Fruit fly (Drosophila melanogaster) whole organism, embryonic: Measurements from ENCODE around the gene Nepl18.
A peak's percentile ranks its signal among the peaks of the same experiment; 100 is the strongest.

ENCODE experiments used
- Aef1 ChIP-seq: fragments of 200-800 bp; sonication (Bioruptor generic); IDR thresholded peaks from 3 replicates; pipeline ENCODE4 v1.3.6; 2022; ENCODE audit warnings: missing biosample characterization, missing genetic modification characterization
- Atf3 ChIP-seq: fragments of 200-800 bp; sonication (Bioruptor generic); optimal IDR thresholded peaks from 3 replicates; lab custom pipeline; 2016; ENCODE audit warnings: missing biosample characterization, missing genetic modification characterization
- Atf6 ChIP-seq: fragments of 200-800 bp; sonication (Bioruptor generic); IDR thresholded peaks from 2 replicates; pipeline ENCODE4 v1.3.6; 2022; ENCODE audit warnings: missing biosample characterization, missing genetic modification characterization
- BEAF-32 ChIP-seq: fragments of 200-800 bp; sonication (Bioruptor generic); optimal IDR thresholded peaks from 3 replicates; lab custom pipeline; 2017; ENCODE audit warnings: missing biosample characterization, missing genetic modification characterization, mild to moderate bottlenecking, moderate library complexity, missing genetic modification reagents
- C15 ChIP-seq: fragments of 200-800 bp; sonication (Bioruptor generic); IDR thresholded peaks from 3 replicates; pipeline ENCODE4 v1.3.6; 2022; ENCODE audit warnings: missing biosample characterization, missing genetic modification characterization
- CG10321 ChIP-seq: fragments of 200-800 bp; sonication (Bioruptor generic); IDR thresholded peaks from 2 replicates; pipeline ENCODE4 v1.3.6; 2022; ENCODE audit warnings: missing biosample characterization, missing genetic modification characterization
- CG11093 ChIP-seq: fragments of 200-800 bp; sonication (Bioruptor generic); IDR thresholded peaks from 3 replicates; pipeline ENCODE4 v1.3.6; 2022; ENCODE audit warnings: missing biosample characterization, missing genetic modification characterization
- CG12071 ChIP-seq: fragments of 200-800 bp; sonication (Bioruptor generic); optimal IDR thresholded peaks from 3 replicates; lab custom pipeline; 2018; ENCODE audit warnings: missing biosample characterization, mild to moderate bottlenecking, missing genetic modification characterization
- CG12769 ChIP-seq: fragments of 200-800 bp; sonication (Bioruptor generic); optimal IDR thresholded peaks from 2 replicates; lab custom pipeline; 2019; ENCODE audit warnings: missing biosample characterization, mild to moderate bottlenecking, missing genetic modification characterization, moderate library complexity
- CG15479 ChIP-seq: fragments of 200-800 bp; sonication (Bioruptor generic); optimal IDR thresholded peaks from 3 replicates; lab custom pipeline; 2019; ENCODE audit warnings: missing biosample characterization, mild to moderate bottlenecking, missing genetic modification characterization, moderate library complexity
- CG31365 ChIP-seq: fragments of 200-800 bp; sonication (Bioruptor generic); optimal IDR thresholded peaks from 2 replicates; lab custom pipeline; 2018; ENCODE audit warnings: missing biosample characterization, mild to moderate bottlenecking, missing genetic modification characterization
- CG8924 ChIP-seq: fragments of 200-800 bp; optimal IDR thresholded peaks from 3 replicates; lab custom pipeline; 2019; ENCODE audit warnings: missing biosample characterization, mild to moderate bottlenecking, missing genetic modification characterization, moderate library complexity
- CrebB ChIP-seq: fragments of 200-800 bp; sonication (Bioruptor generic); optimal IDR thresholded peaks from 3 replicates; lab custom pipeline; 2018; ENCODE audit warnings: missing biosample characterization, mild to moderate bottlenecking, missing genetic modification characterization
- Dll ChIP-seq: fragments of 200-800 bp; sonication (Bioruptor generic); IDR thresholded peaks from 4 replicates; pipeline ENCODE4 v1.3.6; 2022; ENCODE audit warnings: missing biosample characterization, missing genetic modification characterization; ENCODE audit not compliant: partially characterized antibody
- Drgx ChIP-seq: fragments of 200-800 bp; sonication (Bioruptor generic); IDR thresholded peaks from 2 replicates; pipeline ENCODE4 v1.3.6; 2022; ENCODE audit warnings: missing biosample characterization, missing genetic modification characterization
- HLHmδ ChIP-seq: fragments of 200-800 bp; sonication (Bioruptor generic); optimal IDR thresholded peaks from 2 replicates; lab custom pipeline; 2018; ENCODE audit warnings: missing biosample characterization, mild to moderate bottlenecking, missing genetic modification characterization, moderate library complexity
- Mes4 ChIP-seq: fragments of 200-800 bp; sonication (Bioruptor generic); optimal IDR thresholded peaks from 2 replicates; lab custom pipeline; 2016; ENCODE audit warnings: missing biosample characterization, missing genetic modification characterization
- Optix ChIP-seq: fragments of 200-800 bp; sonication (Bioruptor generic); IDR thresholded peaks from 3 replicates; pipeline ENCODE4 v1.3.6; 2022; ENCODE audit warnings: missing biosample characterization, missing genetic modification characterization
- Ssrp ChIP-seq: fragments of 200-800 bp; sonication (Bioruptor generic); optimal IDR thresholded peaks from 2 replicates; lab custom pipeline; 2018; ENCODE audit warnings: missing biosample characterization, mild to moderate bottlenecking, missing genetic modification characterization, moderate library complexity
- abd-A ChIP-seq: fragments of 200-800 bp; sonication (Bioruptor generic); optimal IDR thresholded peaks from 3 replicates; lab custom pipeline; 2019; ENCODE audit warnings: missing biosample characterization, mild to moderate bottlenecking, missing genetic modification characterization, moderate library complexity
- bcd ChIP-seq: fragments of 200-800 bp; sonication (Bioruptor generic); optimal IDR thresholded peaks from 2 replicates; lab custom pipeline; 2017; ENCODE audit warnings: missing biosample characterization, mild to moderate bottlenecking, missing genetic modification characterization
- caup ChIP-seq: fragments of 200-800 bp; sonication (Bioruptor generic); optimal IDR thresholded peaks from 3 replicates; lab custom pipeline; 2017; ENCODE audit warnings: missing biosample characterization, mild to moderate bottlenecking, missing genetic modification characterization, moderate library complexity; ENCODE audit not compliant: severe bottlenecking
- chinmo ChIP-seq: fragments of 200-800 bp; sonication (Bioruptor generic); IDR thresholded peaks from 4 replicates; pipeline ENCODE4 v1.3.6; 2022; ENCODE audit warnings: missing biosample characterization, missing genetic modification characterization; ENCODE audit not compliant: partially characterized antibody
- chm ChIP-seq: fragments of 200-800 bp; sonication (Bioruptor generic); IDR thresholded peaks from 2 replicates; pipeline ENCODE4 v1.3.6; 2022; ENCODE audit warnings: missing biosample characterization, missing genetic modification characterization
- ewg ChIP-seq: fragments of 200-800 bp; sonication (Bioruptor generic); optimal IDR thresholded peaks from 3 replicates; lab custom pipeline; 2017; ENCODE audit warnings: mild to moderate bottlenecking, missing biosample characterization, missing genetic modification reagents, missing genetic modification characterization
- grau ChIP-seq: fragments of 200-800 bp; optimal IDR thresholded peaks from 3 replicates; lab custom pipeline; 2019; ENCODE audit warnings: missing biosample characterization, mild to moderate bottlenecking, missing genetic modification characterization, moderate library complexity
- grn ChIP-seq: fragments of 200-800 bp; sonication (Bioruptor generic); optimal IDR thresholded peaks from 3 replicates; lab custom pipeline; 2017; ENCODE audit warnings: missing biosample characterization, missing genetic modification characterization
- her ChIP-seq: fragments of 200-800 bp; sonication (Bioruptor generic); optimal IDR thresholded peaks from 2 replicates; lab custom pipeline; 2016; ENCODE audit warnings: missing biosample characterization, missing genetic modification characterization
- hth ChIP-seq: fragments of >200 bp; optimal IDR thresholded peaks from 2 replicates; lab custom pipeline; 2017; ENCODE audit warnings: inconsistent platforms
- ken ChIP-seq: fragments of 200-800 bp; sonication (Bioruptor generic); IDR thresholded peaks from 3 replicates; pipeline ENCODE4 v1.3.6; 2022; ENCODE audit warnings: missing biosample characterization, missing genetic modification characterization
- lbe ChIP-seq: fragments of 200-800 bp; sonication (Bioruptor generic); optimal IDR thresholded peaks from 2 replicates; lab custom pipeline; 2016; ENCODE audit warnings: missing biosample characterization, mild to moderate bottlenecking, missing genetic modification characterization
- mirr ChIP-seq: fragments of 200-800 bp; sonication (Bioruptor generic); optimal IDR thresholded peaks from 3 replicates; lab custom pipeline; 2018; ENCODE audit warnings: missing biosample characterization, mild to moderate bottlenecking, missing genetic modification characterization
- nmo ChIP-seq: fragments of 200-800 bp; sonication (Bioruptor generic); optimal IDR thresholded peaks from 2 replicates; lab custom pipeline; 2018; ENCODE audit warnings: missing biosample characterization, mild to moderate bottlenecking, missing genetic modification characterization, moderate library complexity
- nom ChIP-seq: fragments of 200-800 bp; sonication (Bioruptor generic); optimal IDR thresholded peaks from 2 replicates; lab custom pipeline; 2017; ENCODE audit warnings: missing biosample characterization, missing genetic modification characterization, mild to moderate bottlenecking, moderate library complexity, missing genetic modification reagents
- schlank ChIP-seq: fragments of 200-800 bp; sonication (Bioruptor generic); optimal IDR thresholded peaks from 2 replicates; lab custom pipeline; 2018; ENCODE audit warnings: missing biosample characterization, mild to moderate bottlenecking, missing genetic modification characterization
- sd ChIP-seq: fragments of 200-800 bp; sonication (Bioruptor generic); optimal IDR thresholded peaks from 3 replicates; lab custom pipeline; 2018; ENCODE audit warnings: missing biosample characterization, mild to moderate bottlenecking, missing genetic modification characterization, moderate library complexity
- sens ChIP-seq: fragments of 200-800 bp; sonication (Bioruptor generic); peaks from one replicate; lab custom pipeline; 2016; ENCODE audit warnings: missing biosample characterization, missing genetic modification characterization
- slou ChIP-seq: fragments of 200-800 bp; sonication (Bioruptor generic); optimal IDR thresholded peaks from 3 replicates; lab custom pipeline; 2016; ENCODE audit warnings: missing biosample characterization, missing genetic modification characterization
- sqz ChIP-seq: fragments of 200-800 bp; sonication (Bioruptor generic); optimal IDR thresholded peaks from 3 replicates; lab custom pipeline; 2018; ENCODE audit warnings: missing biosample characterization, mild to moderate bottlenecking, missing genetic modification characterization
- stwl ChIP-seq: fragments of 200-800 bp; sonication (Bioruptor generic); optimal IDR thresholded peaks from 3 replicates; lab custom pipeline; 2018; ENCODE audit warnings: missing biosample characterization, mild to moderate bottlenecking, missing genetic modification characterization, moderate library complexity
- tna ChIP-seq: fragments of 200-800 bp; sonication (Bioruptor generic); IDR thresholded peaks from 2 replicates; pipeline ENCODE4 v1.3.6; 2022; ENCODE audit warnings: missing biosample characterization, missing genetic modification characterization; ENCODE audit not compliant: partially characterized antibody
- trem ChIP-seq: fragments of 200-800 bp; optimal IDR thresholded peaks from 3 replicates; lab custom pipeline; 2019; ENCODE audit warnings: missing biosample characterization, mild to moderate bottlenecking, missing genetic modification characterization, moderate library complexity
- twi ChIP-seq: fragments of 200-800 bp; optimal IDR thresholded peaks from 2 replicates; lab custom pipeline; 2019; ENCODE audit warnings: missing biosample characterization, mild to moderate bottlenecking, missing genetic modification characterization, moderate library complexity
- vnd ChIP-seq: fragments of 200-800 bp; sonication (Bioruptor generic); IDR thresholded peaks from 3 replicates; pipeline ENCODE4 v1.3.6; 2022; ENCODE audit warnings: missing biosample characterization, missing genetic modification characterization; ENCODE audit not compliant: partially characterized antibody
- wor ChIP-seq: fragments of 200-800 bp; sonication (Bioruptor generic); IDR thresholded peaks from 2 replicates; pipeline ENCODE4 v1.3.6; 2022; ENCODE audit warnings: missing biosample characterization, missing genetic modification characterization
- z ChIP-seq: fragments of 200-800 bp; sonication (Bioruptor generic); IDR thresholded peaks from 3 replicates; pipeline ENCODE4 v1.3.6; 2022; ENCODE audit warnings: missing biosample characterization, missing genetic modification characterization
- zen2 ChIP-seq: fragments of 200-800 bp; sonication (Bioruptor generic); IDR thresholded peaks from 3 replicates; pipeline ENCODE4 v1.3.6; 2022; ENCODE audit warnings: missing biosample characterization, missing genetic modification characterization; ENCODE audit not compliant: partially characterized antibody

Gene Nepl18

DNA sequence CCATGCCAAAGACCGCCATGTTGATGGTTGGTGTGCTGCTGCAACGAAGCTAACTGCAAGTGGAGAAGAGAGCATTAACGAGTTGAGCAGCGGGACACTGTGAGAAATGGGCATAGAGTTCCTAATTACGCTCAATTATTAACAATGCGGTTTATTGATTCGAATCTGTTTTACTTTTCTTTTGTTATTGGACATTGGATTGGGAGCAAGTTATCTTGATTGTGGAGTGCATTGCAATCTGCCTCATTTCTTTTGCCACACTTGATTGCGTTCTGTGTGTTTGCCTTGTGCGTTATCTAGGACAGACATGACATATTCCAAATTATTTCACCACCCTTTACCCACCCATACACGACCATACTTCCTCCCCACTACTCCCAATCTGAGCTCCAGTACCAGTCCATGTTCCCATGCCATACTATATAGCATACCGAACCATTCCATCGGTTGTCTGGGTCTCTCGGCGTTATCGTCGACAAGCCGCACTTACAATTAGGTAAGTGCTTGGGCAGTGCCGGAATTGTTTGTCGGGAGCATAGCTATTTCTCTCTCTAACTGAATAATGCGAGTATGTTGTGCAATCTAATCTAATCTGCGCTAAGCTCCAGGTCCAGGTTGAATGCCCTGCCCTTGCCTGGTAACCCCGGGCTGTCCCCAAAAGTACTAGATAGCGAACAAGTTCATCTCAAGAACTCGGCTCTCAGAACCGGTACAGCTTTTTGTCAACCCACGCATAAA, 18.0 kb upstream of the Nepl18 start (continued):
- TF ChIP-seq Atf6 (GFP tag; lab: Robert Waterston, UW) (0 out of 2 replicates have a peak, but pooled peaks have one; percentile 21), twi (tag; lab: Kevin White, UChicago) (peak; percentile 23), nmo (GFP tag; lab: Kevin White, UChicago) (peak; percentile 67), caup (GFP tag; lab: Kevin White, UChicago) (peak; percentile 14)

DNA sequence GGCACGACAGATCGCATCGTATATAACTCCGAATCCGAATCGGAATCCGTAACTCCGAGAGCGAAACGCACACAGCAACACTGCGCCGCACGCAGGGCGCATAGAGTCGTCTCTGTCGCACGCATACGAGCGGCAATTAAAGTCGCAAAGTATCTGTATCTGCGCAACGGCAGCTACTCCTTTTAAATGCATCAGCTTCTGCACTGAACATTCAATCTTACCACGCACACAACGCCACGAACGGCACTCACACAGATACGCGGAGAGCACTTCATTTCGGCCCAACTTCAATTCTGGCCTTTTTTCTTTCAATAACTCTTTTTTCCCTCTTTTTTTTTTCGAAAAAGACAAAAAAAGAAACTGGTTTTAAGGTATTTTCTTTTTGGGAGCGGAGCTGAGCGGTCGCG, 17.2 kb upstream of the Nepl18 start:
- TF ChIP-seq HLHmδ (GFP tag; lab: Kevin White, UChicago) (no peak), trem (tag; lab: Kevin White, UChicago) (no peak), ewg (GFP tag; lab: Kevin White, UChicago) (peak; percentile 27), z (GFP tag; lab: Robert Waterston, UW) (peak; percentile 44; the same call in 1 of the 3 replicates), sqz (peak; percentile 80), C15 (no peak), sd (tag; lab: Kevin White, UChicago) (peak; percentile 21), grn (GFP tag; lab: Kevin White, UChicago) (no peak), wor (no peak), CG15479 (GFP tag; lab: Kevin White, UChicago) (peak; percentile 58), CG8924 (no peak), hth (no peak), slou (GFP tag; lab: Kevin White, UChicago) (no peak), schlank (tag; lab: Kevin White, UChicago) (no peak), Atf6 (GFP tag; lab: Robert Waterston, UW) (no peak), lbe (GFP tag; lab: Kevin White, UChicago) (peak; percentile 26), CG12769 (tag; lab: Kevin White, UChicago) (peak; percentile 9), Aef1 (no peak), her (GFP tag; lab: Kevin White, UChicago) (no peak), Optix (no peak), sens (GFP tag; lab: Kevin White, UChicago) (peak; percentile 69), Mes4 (GFP tag; lab: Kevin White, UChicago) (no peak), tna (GFP tag; lab: Robert Waterston, UW) (no peak), stwl (tag; lab: Kevin White, UChicago) (peak; percentile 35), nom (peak; percentile 99), CG10321 (GFP tag; lab: Robert Waterston, UW) (peak; percentile 94), zen2 (no peak), Ssrp (tag; lab: Kevin White, UChicago) (no peak), bcd (GFP tag; lab: Kevin White, UChicago) (no peak), abd-A (tag; lab: Kevin White, UChicago) (peak; percentile 43), vnd (GFP tag; lab: Robert Waterston, UW) (no peak), BEAF-32 (peak; percentile 5), grau (tag; lab: Kevin White, UChicago) (no peak), chm (peak; percentile 18; the same call in 1 of the 2 replicates), chinmo (GFP tag; lab: Robert Waterston, UW) (peak; percentile 84; the same call in 3 of the 4 replicates), CG11093 (GFP tag; lab: Robert Waterston, UW) (no peak), Drgx (GFP tag; lab: Robert Waterston, UW) (peak; percentile 78), Dll (peak; percentile 10; the same call in 1 of the 4 replicates), CG12071 (GFP tag; lab: Kevin White, UChicago) (no peak), Atf3 (GFP tag; lab: Kevin White, UChicago) (no peak), mirr (no peak), CG31365 (no peak), ken (GFP tag; lab: Robert Waterston, UW) (no peak), CrebB (tag; lab: Kevin White, UChicago) (no peak)
